Fruit fly (Drosophila melanogaster): ENCODE results near the gene CG3699.

Gene CG3699

dm6 chrX:948285-948556 lies 921 bp upstream of the CG3699 start (continued):
- TF ChIP-seq CG10654 (GFP tag; optimal IDR thresholded peaks at IDR 0.05) (no peak), E2f1 (GFP tag; IDR thresholded peaks at IDR 0.05) (no peak), kah (GFP tag; optimal IDR thresholded peaks at IDR 0.05) (no peak), Hmx (GFP tag; optimal IDR thresholded peaks at IDR 0.05) (no peak), abd-A (tag; optimal IDR thresholded peaks at IDR 0.05) (no peak), CG6272 (GFP tag; IDR thresholded peaks at IDR 0.05) (no peak), Ets65A (GFP tag) (peak; percentile 68), btn (GFP tag; optimal IDR thresholded peaks at IDR 0.05) (no peak), Mes4 (GFP tag; optimal IDR thresholded peaks at IDR 0.05) (no peak), CG3838 (GFP tag; optimal IDR thresholded peaks at IDR 0.05) (no peak), CG10267 (tag; optimal IDR thresholded peaks at IDR 0.05) (no peak), CG2199 (GFP tag; IDR thresholded peaks at IDR 0.05) (no peak), Dfd (GFP tag; optimal IDR thresholded peaks at IDR 0.05) (no peak), MBD-R2 (GFP tag; IDR thresholded peaks at IDR 0.05) (peak; percentile 20; the same call in 1 of the 2 replicates), en (GFP tag; optimal IDR thresholded peaks at IDR 0.05) (no peak), Ravus (GFP tag; IDR thresholded peaks at IDR 0.05) (no peak), CG1832 (GFP tag; optimal IDR thresholded peaks at IDR 0.05) (no peak), CG10979 (tag; optimal IDR thresholded peaks at IDR 0.05) (no peak), Ptx1 (GFP tag; IDR thresholded peaks at IDR 0.05) (no peak), CG4820 (GFP tag; optimal IDR thresholded peaks at IDR 0.05) (no peak), chn (GFP tag; optimal IDR thresholded peaks at IDR 0.05) (no peak), CG2678 (tag; optimal IDR thresholded peaks at IDR 0.05) (peak; percentile 42), Spps (tag; optimal IDR thresholded peaks at IDR 0.05) (no peak), CG11504 (tag; optimal IDR thresholded peaks at IDR 0.05) (no peak), h (optimal IDR thresholded peaks at IDR 0.05) (no peak), CG18599 (GFP tag; optimal IDR thresholded peaks at IDR 0.05) (peak; percentile 75), luna (GFP tag; optimal IDR thresholded peaks at IDR 0.05) (no peak), br (optimal IDR thresholded peaks at IDR 0.05) (no peak), CG3726 (GFP tag; IDR thresholded peaks at IDR 0.05) (no peak), dan (GFP tag; IDR thresholded peaks at IDR 0.05) (no peak), MESR4 (GFP tag; optimal IDR thresholded peaks at IDR 0.05) (no peak), Vsx1 (GFP tag; optimal IDR thresholded peaks at IDR 0.05) (no peak), lola (GFP tag; optimal IDR thresholded peaks at IDR 0.05) (no peak), bab2 (GFP tag; optimal IDR thresholded peaks at IDR 0.05) (peak; percentile 23), CG8359 (GFP tag; optimal IDR thresholded peaks at IDR 0.05; ENCODE audit: borderline replicate concordance) (no peak), CG10462 (GFP tag; optimal IDR thresholded peaks at IDR 0.05) (no peak), CG7745 (tag; optimal IDR thresholded peaks at IDR 0.05) (no peak), Rfx (GFP tag; IDR thresholded peaks at IDR 0.05) (peak; percentile 76), Bdp1 (GFP tag; optimal IDR thresholded peaks at IDR 0.05) (no peak), CG13287 (GFP tag; IDR thresholded peaks at IDR 0.05; ENCODE audit: partially characterized antibody) (no peak), p53 (GFP tag; optimal IDR thresholded peaks at IDR 0.05) (no peak), CG13624 (GFP tag; optimal IDR thresholded peaks at IDR 0.05) (peak; percentile 50), CG14965 (GFP tag; optimal IDR thresholded peaks at IDR 0.05; ENCODE audit: borderline replicate concordance) (no peak), CG9727 (GFP tag; optimal IDR thresholded peaks at IDR 0.05) (no peak), nau (GFP tag; optimal IDR thresholded peaks at IDR 0.05) (no peak), ems (GFP tag; optimal IDR thresholded peaks at IDR 0.05) (no peak), CG13775 (GFP tag; optimal IDR thresholded peaks at IDR 0.05) (no peak), ash1 (GFP tag; optimal IDR thresholded peaks at IDR 0.05) (no peak), CG1647 (GFP tag; optimal IDR thresholded peaks at IDR 0.05) (no peak), repo (GFP tag; optimal IDR thresholded peaks at IDR 0.05) (no peak), CG17359 (tag; optimal IDR thresholded peaks at IDR 0.05) (no peak), CG2889 (GFP tag; IDR thresholded peaks at IDR 0.05) (0 out of 3 replicates have a peak, but pooled peaks have one; percentile 32), toy (GFP tag; IDR thresholded peaks at IDR 0.05) (no peak)

Data from whole organism, embryonic.